Worm (Caenorhabditis elegans): Measurements from ENCODE around the gene F09B12.5.

DNA sequence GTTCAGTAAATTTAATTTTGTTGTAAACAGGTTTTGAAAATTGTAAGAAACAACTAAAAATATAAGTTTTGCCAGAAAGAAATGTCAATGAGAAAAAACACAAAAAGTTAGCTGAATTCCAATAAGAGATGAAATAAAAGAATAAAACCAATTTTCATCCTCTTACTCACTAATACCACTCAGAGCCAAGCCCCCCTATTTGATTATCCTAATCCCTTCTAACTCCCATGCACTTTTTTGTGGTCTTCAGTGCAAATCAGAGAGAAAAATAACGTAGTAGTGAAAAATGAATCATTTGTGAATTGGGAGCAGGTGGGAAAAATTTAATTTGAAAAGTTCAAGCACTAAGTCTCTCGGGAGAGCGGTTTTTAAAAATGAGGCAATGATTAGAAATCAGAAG lies 43.2 kb upstream of the F09B12.5 start:
- TF ChIP-seq lin-15B (tag; optimal IDR thresholded peaks at IDR 0.05) (no peak), jun-1 (tag; optimal IDR thresholded peaks at IDR 0.05) (no peak), attf-4 (tag; optimal IDR thresholded peaks at IDR 0.05) (no peak), nhr-10 (tag; optimal IDR thresholded peaks at IDR 0.05) (no peak), nhr-76 (tag; optimal IDR thresholded peaks at IDR 0.05) (no peak), skn-1 (tag; optimal IDR thresholded peaks at IDR 0.05) (no peak)
